Fruit fly (Drosophila melanogaster) whole organism, embryonic: ENCODE results near the gene Pp4-19C.

Experiments
- CG10366 ChIP-seq: fragments of 200-800 bp; sonication (Bioruptor generic); IDR thresholded peaks from 2 replicates; pipeline ENCODE4 v1.3.6; 2022; ENCODE audit warnings: missing biosample characterization, missing genetic modification characterization
- CG18599 ChIP-seq: fragments of 200-800 bp; sonication (Bioruptor generic); optimal IDR thresholded peaks from 3 replicates; lab custom pipeline; 2017; ENCODE audit warnings: missing biosample characterization, missing genetic modification characterization, mild to moderate bottlenecking, moderate library complexity, missing genetic modification reagents
- CG9215 ChIP-seq: fragments of 200-800 bp; sonication (Bioruptor generic); IDR thresholded peaks from 2 replicates; pipeline ENCODE4 v1.3.6; 2022; ENCODE audit warnings: missing biosample characterization, missing genetic modification characterization
- Sox100B ChIP-seq: fragments of 200-800 bp; sonication (Bioruptor generic); optimal IDR thresholded peaks from 3 replicates; lab custom pipeline; 2018; ENCODE audit warnings: missing biosample characterization, mild to moderate bottlenecking, missing genetic modification characterization
- nau ChIP-seq: fragments of 200-800 bp; sonication (Bioruptor generic); optimal IDR thresholded peaks from 3 replicates; lab custom pipeline; 2017; ENCODE audit warnings: missing biosample characterization, mild to moderate bottlenecking, missing genetic modification characterization, missing genetic modification reagents
- sqz ChIP-seq: fragments of 200-800 bp; sonication (Bioruptor generic); optimal IDR thresholded peaks from 3 replicates; lab custom pipeline; 2018; ENCODE audit warnings: missing biosample characterization, mild to moderate bottlenecking, missing genetic modification characterization

DNA sequence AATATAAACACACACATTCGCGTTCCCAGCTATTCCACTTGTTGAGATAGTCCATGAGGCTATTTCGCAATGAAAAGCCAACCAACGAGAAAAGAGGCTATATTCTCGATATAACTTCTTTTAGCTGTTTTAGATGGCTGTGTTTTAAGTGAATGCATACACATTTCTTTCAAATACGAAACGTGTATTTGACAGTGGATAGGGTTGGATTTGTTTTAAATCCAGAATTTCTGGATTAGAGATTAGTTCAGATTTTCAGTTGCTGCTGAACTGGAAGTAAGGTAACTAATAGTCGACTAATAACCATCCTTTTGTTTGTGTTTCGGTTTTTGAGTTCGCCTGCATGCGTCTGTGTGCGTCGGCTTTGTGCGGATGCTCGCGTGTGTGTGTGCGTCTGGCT is 644 bp downstream of the Pp4-19C start:
- TF ChIP-seq CG10366 (GFP tag; lab: Robert Waterston, UW) = no peak
- no peak for TF ChIP-seq nau (GFP tag; lab: Kevin White, UChicago)
- TF ChIP-seq CG9215 (GFP tag; lab: Robert Waterston, UW) = no peak
- TF ChIP-seq CG18599 (GFP tag; lab: Kevin White, UChicago) = no peak
- no peak for TF ChIP-seq Sox100B (GFP tag; lab: Kevin White, UChicago)
- no peak for TF ChIP-seq sqz
